Worm (Caenorhabditis elegans) whole organism, young adult: ENCODE data around the gene F35B12.9.

Source experiments
- B0261.1 ChIP-seq: sonication (generic microtip); optimal IDR thresholded peaks from 2 replicates; lab custom pipeline; 2016; ENCODE audit warnings: mild to moderate bottlenecking, missing genetic modification characterization, moderate library complexity, missing compliant biosample characterization
- Y53G8AR.9 ChIP-seq: fragments of 200-800 bp; sonication (Bioruptor generic); conservative IDR thresholded peaks from 2 replicates; pipeline ENCODE4 v1.3.6; 2022; ENCODE audit warnings: missing genetic modification reagents, missing genetic modification characterization, missing compliant biosample characterization
- egrh-3 ChIP-seq: fragments of 200-800 bp; sonication (Bioruptor generic); IDR thresholded peaks from 2 replicates; pipeline ENCODE4 v1.3.6; 2022; ENCODE audit warnings: missing genetic modification reagents, missing genetic modification characterization, missing compliant biosample characterization
- pha-4 ChIP-seq: fragments of 150-350 bp; sonication (generic microtip); optimal IDR thresholded peaks from 2 replicates; lab custom pipeline; 2014; ENCODE audit warnings: missing biosample characterization, missing genetic modification reagents, missing genetic modification characterization
- sea-2 ChIP-seq: fragments of 200-800 bp; sonication (Bioruptor generic); IDR thresholded peaks from 2 replicates; pipeline ENCODE4 v1.3.6; 2022; ENCODE audit warnings: missing genetic modification characterization, missing compliant biosample characterization
- snpc-4 ChIP-seq, 5 experiments: fragments of 150-350 bp in 1 of 5; sonication (generic microtip) in 4 of 5; optimal IDR thresholded peaks; 2 replicates each; lab custom pipeline; 2014 to 2018; ENCODE audit warnings: missing genetic modification characterization in 5 of 5, missing biosample characterization in 3 of 5, antibody characterized with exemption in 2 of 5, mild to moderate bottlenecking in 2 of 5, missing compliant biosample characterization in 2 of 5, missing genotype in 2 of 5, moderate library complexity in 2 of 5, missing genetic modification reagents in 1 of 5
- ztf-26 ChIP-seq: sonication (generic microtip); optimal IDR thresholded peaks from 2 replicates; lab custom pipeline; 2017; ENCODE audit warnings: missing genetic modification characterization, missing compliant biosample characterization

- TF ChIP-seq snpc-4 (GFP tag; optimal IDR thresholded peaks at IDR 0.05; lab: Kevin White, UChicago) = no peak
- no peak for TF ChIP-seq snpc-4 (tag; optimal IDR thresholded peaks at IDR 0.05; lab: Kevin White, UChicago)
- no peak for TF ChIP-seq sea-2 (GFP tag; lab: Robert Waterston, UW)
- TF ChIP-seq pha-4 (tag; lab: Kevin White, UChicago) = no peak
- TF ChIP-seq egrh-3 (GFP tag; lab: Robert Waterston, UW) = no peak
- TF ChIP-seq ztf-26 = no peak
- no peak for TF ChIP-seq B0261.1 (tag; lab: Kevin White, UChicago)
- TF ChIP-seq Y53G8AR.9 = no peak
Measured at ce11 chrV:11552379-11552778, 48.6 kb upstream of the F35B12.9 start, which contains the start of gene srx-85.
